Worm (Caenorhabditis elegans) whole organism, L1 larva: ENCODE measurements around the gene gpla-1.

Experiments
- Y116A8C.19 ChIP-seq: sonication (generic microtip); optimal IDR thresholded peaks from 2 replicates; lab custom pipeline; 2016; ENCODE audit warnings: missing compliant biosample characterization, missing genetic modification characterization, borderline replicate concordance
- egl-27 ChIP-seq, 2 experiments: fragments of 150-350 bp in 1 of 2; sonication (generic microtip); optimal IDR thresholded peaks; 3 replicates each; lab custom pipeline; 2017 to 2018; ENCODE audit warnings: missing biosample characterization in 2 of 2, missing genetic modification characterization in 2 of 2, missing genetic modification reagents in 2 of 2
- fkh-10 ChIP-seq: sonication (generic microtip); optimal IDR thresholded peaks from 2 replicates; lab custom pipeline; 2017; ENCODE audit warnings: missing biosample characterization, missing genetic modification reagents, missing genetic modification characterization
- jun-1 ChIP-seq: fragments of 150-350 bp; optimal IDR thresholded peaks from 2 replicates; lab custom pipeline; 2014; ENCODE audit warnings: missing biosample characterization, missing genetic modification reagents, missing genetic modification characterization
- lin-13 ChIP-seq: fragments of 150-350 bp; optimal IDR thresholded peaks from 2 replicates; lab custom pipeline; 2014; ENCODE audit warnings: missing biosample characterization, missing genetic modification reagents, missing genetic modification characterization
- mdl-1 ChIP-seq, 2 experiments: fragments of 150-350 bp; optimal IDR thresholded peaks; 2 replicates each; lab custom pipeline; 2014 to 2017; ENCODE audit warnings: missing biosample characterization in 2 of 2, missing genetic modification characterization in 2 of 2, inconsistent platforms in 1 of 2
- nhr-11 ChIP-seq: fragments of 150-350 bp; optimal IDR thresholded peaks from 2 replicates; lab custom pipeline; 2014; ENCODE audit warnings: missing biosample characterization, missing genetic modification characterization
- nhr-76 ChIP-seq: sonication (generic microtip); optimal IDR thresholded peaks from 2 replicates; lab custom pipeline; 2017; ENCODE audit warnings: missing biosample characterization, missing genetic modification characterization
- nhr-77 ChIP-seq: fragments of 150-350 bp; optimal IDR thresholded peaks from 2 replicates; lab custom pipeline; 2014; ENCODE audit warnings: missing biosample characterization, missing genetic modification characterization
- tlp-1 ChIP-seq: fragments of 150-350 bp; optimal IDR thresholded peaks from 2 replicates; lab custom pipeline; 2014; ENCODE audit warnings: missing biosample characterization, missing genetic modification characterization
- vab-15 ChIP-seq: sonication (generic microtip); optimal IDR thresholded peaks from 2 replicates; lab custom pipeline; 2017; ENCODE audit warnings: missing genotype, mild to moderate bottlenecking, missing genetic modification characterization, missing compliant biosample characterization

DNA sequence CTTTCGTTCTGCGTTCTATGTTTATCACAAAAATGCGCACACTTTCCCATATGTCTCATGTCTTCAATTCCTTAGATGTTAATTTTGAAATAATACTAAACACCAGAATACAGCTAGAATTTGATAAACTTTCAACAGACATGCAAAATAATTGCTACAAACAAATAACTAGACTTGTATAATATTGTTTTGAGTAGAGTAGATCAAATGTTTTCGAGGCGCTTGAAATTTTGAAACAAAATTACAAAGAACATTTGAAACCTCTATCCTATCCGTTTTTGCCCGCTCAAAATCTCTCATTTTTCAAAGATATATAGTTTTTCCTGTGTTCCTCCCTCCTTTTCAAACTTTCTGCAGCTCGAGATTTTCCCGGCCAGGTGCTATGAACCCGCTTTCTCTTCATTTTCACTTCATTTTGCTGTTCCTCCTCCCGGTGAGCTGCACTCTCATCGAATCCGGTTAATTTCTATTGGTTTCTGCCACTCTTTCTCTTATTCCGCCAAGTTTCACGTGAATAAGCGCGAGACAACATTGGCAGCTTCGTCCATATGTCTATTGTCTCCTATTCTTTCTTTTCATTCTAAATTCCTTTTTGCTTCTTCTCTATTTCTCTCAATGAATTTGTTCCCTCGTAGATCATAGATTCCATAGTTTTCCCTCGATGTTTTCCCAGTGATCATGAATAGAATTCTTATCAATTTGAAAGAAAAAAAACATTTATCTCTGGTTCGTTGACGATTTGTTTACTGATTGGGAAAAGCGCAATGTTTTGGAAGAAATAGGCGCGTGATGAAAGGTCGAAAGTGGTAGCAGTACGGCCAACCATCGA lies 15.7 kb downstream of the gpla-1 start:
- TF ChIP-seq nhr-77 (tag; lab: Kevin White, UChicago) (no peak), mdl-1 (tag; optimal IDR thresholded peaks at IDR 0.05; lab: Kevin White, UChicago) (no peak), nhr-11 (no peak), nhr-76 (tag; lab: Kevin White, UChicago) (no peak), Y116A8C.19 (tag; lab: Kevin White, UChicago) (no peak), tlp-1 (tag; lab: Kevin White, UChicago) (no peak), vab-15 (tag; lab: Kevin White, UChicago) (no peak), egl-27 (tag; optimal IDR thresholded peaks at IDR 0.05; lab: Kevin White, UChicago) (no peak), lin-13 (GFP tag; lab: Kevin White, UChicago) (no peak), fkh-10 (GFP tag; lab: Kevin White, UChicago) (no peak), jun-1 (no peak)
